Worm (Caenorhabditis elegans) whole organism, mixed stage, embryonic: ENCODE results near the gene R05D3.9.
A peak's percentile ranks its signal among the peaks of the same experiment; 100 is the strongest.

Experiments used
- M03D4.4 ChIP-seq: sonication (generic microtip); optimal IDR thresholded peaks from 2 replicates; lab custom pipeline; 2017; ENCODE audit warnings: mild to moderate bottlenecking, missing genetic modification characterization, missing compliant biosample characterization
- bed-3 ChIP-seq: fragments of 200-800 bp; sonication (Bioruptor generic); optimal IDR thresholded peaks from 3 replicates; lab custom pipeline; 2018; ENCODE audit warnings: mild to moderate bottlenecking, missing genetic modification characterization, moderate library complexity, missing compliant biosample characterization
- blmp-1 ChIP-seq: fragments of 150-350 bp; optimal IDR thresholded peaks from 2 replicates; lab custom pipeline; 2014; ENCODE audit warnings: missing biosample characterization, missing genetic modification characterization
- ceh-39 ChIP-seq: fragments of 150-350 bp; optimal IDR thresholded peaks from 2 replicates; lab custom pipeline; 2014; ENCODE audit warnings: missing biosample characterization, missing genetic modification characterization
- ceh-43 ChIP-seq: fragments of 200-800 bp; sonication (Bioruptor generic); optimal IDR thresholded peaks from 2 replicates; lab custom pipeline; 2018; ENCODE audit warnings: mild to moderate bottlenecking, missing genetic modification characterization, moderate library complexity, missing compliant biosample characterization
- ceh-83 ChIP-seq: fragments of 200-800 bp; sonication (Bioruptor generic); optimal IDR thresholded peaks from 2 replicates; lab custom pipeline; 2018; ENCODE audit warnings: mild to moderate bottlenecking, missing genetic modification characterization, missing compliant biosample characterization
- ces-1 ChIP-seq: fragments of 150-350 bp; optimal IDR thresholded peaks from 2 replicates; lab custom pipeline; 2014; ENCODE audit warnings: missing biosample characterization, missing genetic modification reagents, missing genetic modification characterization
- drap-1 ChIP-seq: fragments of 200-800 bp; sonication (Bioruptor generic); optimal IDR thresholded peaks from 3 replicates; lab custom pipeline; 2018; ENCODE audit warnings: mild to moderate bottlenecking, missing genetic modification characterization, missing compliant biosample characterization
- elt-1 ChIP-seq: sonication (generic microtip); optimal IDR thresholded peaks from 2 replicates; lab custom pipeline; 2017; ENCODE audit warnings: missing genetic modification characterization, mild to moderate bottlenecking, missing compliant biosample characterization, antibody characterized with exemption, moderate library complexity, borderline replicate concordance; ENCODE audit not compliant: insufficient read depth
- elt-3 ChIP-seq: fragments of 150-350 bp; optimal IDR thresholded peaks from 2 replicates; lab custom pipeline; 2014; ENCODE audit warnings: missing biosample characterization, missing genetic modification characterization
- ham-2 ChIP-seq: fragments of 200-800 bp; sonication (Bioruptor generic); optimal IDR thresholded peaks from 2 replicates; lab custom pipeline; 2018; ENCODE audit warnings: mild to moderate bottlenecking, missing genetic modification characterization, missing compliant biosample characterization
- hlh-1 ChIP-seq: fragments of 150-350 bp; optimal IDR thresholded peaks from 2 replicates; lab custom pipeline; 2014; ENCODE audit warnings: missing biosample characterization, missing genetic modification reagents, missing genetic modification characterization
- lin-32 ChIP-seq: fragments of 200-800 bp; sonication (Bioruptor generic); optimal IDR thresholded peaks from 2 replicates; lab custom pipeline; 2018; ENCODE audit warnings: mild to moderate bottlenecking, missing genetic modification characterization, missing compliant biosample characterization
- lsy-2 ChIP-seq: fragments of 150-350 bp; optimal IDR thresholded peaks from 2 replicates; lab custom pipeline; 2014; ENCODE audit warnings: missing biosample characterization, missing genetic modification characterization
- mab-5 ChIP-seq: fragments of 150-350 bp; optimal IDR thresholded peaks from 2 replicates; lab custom pipeline; 2014; ENCODE audit warnings: missing biosample characterization, missing genetic modification characterization
- mep-1 ChIP-seq: fragments of 150-350 bp; optimal IDR thresholded peaks from 2 replicates; lab custom pipeline; 2017; ENCODE audit warnings: missing biosample characterization, missing genetic modification reagents, missing genetic modification characterization, inconsistent platforms
- mls-2 ChIP-seq: sonication (generic microtip); optimal IDR thresholded peaks from 2 replicates; lab custom pipeline; 2016; ENCODE audit warnings: mild to moderate bottlenecking, missing genetic modification characterization, moderate library complexity, missing compliant biosample characterization
- nhr-12 ChIP-seq: fragments of 150-350 bp; optimal IDR thresholded peaks from 2 replicates; lab custom pipeline; 2014; ENCODE audit warnings: missing biosample characterization, missing genetic modification characterization
- nhr-2 ChIP-seq: fragments of 150-350 bp; optimal IDR thresholded peaks from 2 replicates; lab custom pipeline; 2014; ENCODE audit warnings: missing biosample characterization, missing genetic modification characterization
- nhr-237 ChIP-seq: fragments of 150-350 bp; optimal IDR thresholded peaks from 2 replicates; lab custom pipeline; 2014; ENCODE audit warnings: missing biosample characterization, missing genetic modification characterization
- nhr-28 ChIP-seq: fragments of 150-350 bp; optimal IDR thresholded peaks from 2 replicates; lab custom pipeline; 2014; ENCODE audit warnings: missing biosample characterization, missing genetic modification characterization
- nhr-76 ChIP-seq: sonication (generic microtip); optimal IDR thresholded peaks from 2 replicates; lab custom pipeline; 2017; ENCODE audit warnings: missing biosample characterization, missing genetic modification characterization
- pha-4 ChIP-seq: fragments of 150-350 bp; optimal IDR thresholded peaks from 2 replicates; lab custom pipeline; 2018; ENCODE audit warnings: missing biosample characterization, missing genetic modification reagents, missing genetic modification characterization
- sem-2 ChIP-seq: fragments of 200-800 bp; sonication (Bioruptor generic); optimal IDR thresholded peaks from 2 replicates; lab custom pipeline; 2018; ENCODE audit warnings: mild to moderate bottlenecking, missing genetic modification characterization, missing compliant biosample characterization
- sptf-1 ChIP-seq: sonication (generic microtip); optimal IDR thresholded peaks from 2 replicates; lab custom pipeline; 2017; ENCODE audit warnings: mild to moderate bottlenecking, missing genetic modification characterization, moderate library complexity, missing compliant biosample characterization
- tbx-8 ChIP-seq: fragments of 200-800 bp; sonication (Bioruptor generic); optimal IDR thresholded peaks from 2 replicates; lab custom pipeline; 2018; ENCODE audit warnings: mild to moderate bottlenecking, missing genetic modification characterization, moderate library complexity, missing compliant biosample characterization
- unc-120 ChIP-seq: sonication (generic microtip); optimal IDR thresholded peaks from 2 replicates; lab custom pipeline; 2017; ENCODE audit warnings: missing genetic modification characterization, missing compliant biosample characterization; ENCODE audit not compliant: poor library complexity, severe bottlenecking
- unc-39 ChIP-seq: fragments of 150-350 bp; optimal IDR thresholded peaks from 2 replicates; lab custom pipeline; 2014; ENCODE audit warnings: missing biosample characterization, missing genetic modification characterization
- unc-62 ChIP-seq: fragments of 150-350 bp; optimal IDR thresholded peaks from 2 replicates; lab custom pipeline; 2014; ENCODE audit warnings: missing biosample characterization, missing genetic modification reagents, missing genetic modification characterization
- zip-8 ChIP-seq: fragments of 150-350 bp; optimal IDR thresholded peaks from 2 replicates; lab custom pipeline; 2014; ENCODE audit warnings: missing biosample characterization, missing genetic modification characterization

R05D3.9 gene

DNA sequence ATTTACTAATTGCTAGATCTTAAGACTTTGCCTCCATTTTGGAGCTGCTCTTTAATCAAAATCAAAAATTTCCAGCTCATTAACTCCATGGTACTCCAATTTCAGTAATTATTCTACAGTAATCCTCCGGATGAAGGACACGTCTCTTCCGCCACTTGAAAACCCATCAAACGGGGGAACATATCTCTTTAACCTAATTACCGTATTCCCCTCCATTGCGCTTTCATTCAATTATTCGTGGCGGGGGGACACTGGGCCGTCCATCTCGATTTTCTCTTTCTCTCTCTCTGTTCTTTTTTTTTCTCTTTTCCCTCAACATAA lies 48.3 kb upstream of the R05D3.9 start:
- TF ChIP-seq sem-2: no peak
- TF ChIP-seq blmp-1: peak; percentile 37
- TF ChIP-seq ces-1 (GFP tag; lab: Kevin White, UChicago): peak; percentile 99

ce11 chrIII:8413501-8413900 lies 45.0 kb upstream of the R05D3.9 start:
- no peak for TF ChIP-seq unc-62 (GFP tag; lab: Kevin White, UChicago)
- TF ChIP-seq, all 35 proteins: peak for 0

- TF ChIP-seq ces-1 (GFP tag; lab: Kevin White, UChicago) (peak; percentile 77), nhr-28 (tag; lab: Kevin White, UChicago) (no peak), lin-32 (GFP tag; lab: Kevin White, UChicago) (no peak), drap-1 (peak; percentile 5), nhr-12 (no peak), mep-1 (tag; lab: Kevin White, UChicago) (peak; percentile 74), tbx-8 (no peak), nhr-237 (tag; lab: Kevin White, UChicago) (peak; percentile 47), mls-2 (peak; percentile 62), blmp-1 (no peak), ham-2 (GFP tag; lab: Kevin White, UChicago) (peak; percentile 30), unc-39 (no peak), unc-62 (GFP tag; lab: Kevin White, UChicago) (peak; percentile 90), bed-3 (no peak), unc-120 (tag; lab: Kevin White, UChicago) (peak; percentile 31), lsy-2 (peak; percentile 80), nhr-76 (tag; lab: Kevin White, UChicago) (no peak), nhr-2 (tag; lab: Kevin White, UChicago) (peak; percentile 30), sptf-1 (tag; lab: Kevin White, UChicago) (peak; percentile 46), ceh-39 (tag; lab: Kevin White, UChicago) (no peak), hlh-1 (tag; lab: Kevin White, UChicago) (peak; percentile 70), mab-5 (no peak), ceh-43 (GFP tag; lab: Kevin White, UChicago) (no peak)
Measured at ce11 chrIII:8411976-8412375, 43.5 kb upstream of the R05D3.9 start.

ce11 chrIII:8410747-8411146 lies 42.2 kb upstream of the R05D3.9 start:
- TF ChIP-seq unc-62 (GFP tag; lab: Kevin White, UChicago) (peak; percentile 50), ceh-39 (tag; lab: Kevin White, UChicago) (no peak), ces-1 (GFP tag; lab: Kevin White, UChicago) (no peak), zip-8 (tag; lab: Kevin White, UChicago) (no peak), blmp-1 (no peak)

ce11 chrIII:8409166-8409565 lies 40.6 kb upstream of the R05D3.9 start, which contains the start of gene ZK353.9:
ZK353.9 (plus strand) TSS chrIII:8409496.
- no peak for TF ChIP-seq ces-1 (GFP tag; lab: Kevin White, UChicago)

DNA sequence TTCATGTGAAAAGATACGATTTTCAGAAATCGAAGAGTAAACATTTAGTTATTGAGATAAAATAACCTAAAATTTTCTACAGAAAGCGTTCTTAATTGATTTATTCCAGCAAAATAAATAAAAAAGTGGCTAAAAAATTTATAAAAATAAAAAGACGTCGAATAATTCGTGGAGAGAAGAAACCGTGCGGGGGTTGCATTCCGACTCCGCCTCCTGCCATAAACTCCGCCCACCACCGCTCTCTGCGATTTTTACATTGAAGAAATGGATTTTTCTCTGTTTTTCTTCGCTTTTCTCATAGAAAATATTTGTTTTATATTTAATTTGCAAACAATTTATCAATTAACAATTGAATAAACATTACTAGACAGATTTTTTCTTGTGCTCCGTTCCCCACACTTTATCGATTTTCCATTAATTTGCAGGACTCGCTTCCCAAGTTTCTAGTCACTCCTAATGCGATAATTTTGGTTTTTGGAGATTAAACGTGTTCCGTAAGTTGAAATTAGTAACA lies 37.0 kb upstream of the R05D3.9 start, which contains the start of the genes ubxn-4 and cyy-1:
TSS of gene ubxn-4 (minus strand) at position 114 of the 514 bp plus-strand sequence.
TSS of gene cyy-1 (plus strand) at position 426 of the 514 bp plus-strand sequence.
- TF ChIP-seq sptf-1 (tag; lab: Kevin White, UChicago) (no peak), M03D4.4 (tag; lab: Kevin White, UChicago) (no peak), ces-1 (GFP tag; lab: Kevin White, UChicago) (peak; percentile 42), mep-1 (tag; lab: Kevin White, UChicago) (peak; percentile 44), lsy-2 (peak; percentile 42), hlh-1 (tag; lab: Kevin White, UChicago) (no peak)

DNA sequence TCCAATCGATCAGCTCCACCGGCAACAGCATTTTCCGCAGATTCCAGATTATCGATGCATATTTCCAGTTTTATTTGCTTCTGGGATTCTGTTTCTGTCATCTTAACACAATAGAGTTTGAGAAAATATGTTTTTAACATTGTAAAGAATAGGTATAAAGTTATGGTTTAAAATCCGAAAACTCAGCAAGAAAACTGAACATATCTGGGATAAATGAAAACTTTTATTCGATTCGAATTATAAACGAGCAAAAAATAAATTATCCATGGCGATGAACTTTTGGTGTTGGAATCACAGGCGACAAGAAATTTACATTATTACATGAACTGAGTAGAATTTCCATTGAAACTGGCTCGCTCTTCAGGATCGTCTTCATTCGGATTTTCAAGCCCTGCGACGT lies 35.0 kb upstream of the R05D3.9 start, which contains the start of gene cutc-1:
TSS of gene cutc-1 (minus strand) at position 101 of the 400 bp plus-strand sequence.
- TF ChIP-seq sptf-1 (tag; lab: Kevin White, UChicago): no peak
- no peak for TF ChIP-seq drap-1
- TF ChIP-seq ceh-39 (tag; lab: Kevin White, UChicago): no peak
- no peak for TF ChIP-seq elt-3 (tag; lab: Kevin White, UChicago)
- TF ChIP-seq mep-1 (tag; lab: Kevin White, UChicago): no peak
- no peak for TF ChIP-seq M03D4.4 (tag; lab: Kevin White, UChicago)
- TF ChIP-seq hlh-1 (tag; lab: Kevin White, UChicago): no peak
- TF ChIP-seq elt-1 (tag; lab: Kevin White, UChicago): no peak
- TF ChIP-seq mab-5: no peak
- TF ChIP-seq bed-3: no peak
- TF ChIP-seq ceh-83 (GFP tag; lab: Kevin White, UChicago): no peak
- TF ChIP-seq nhr-12: no peak
- TF ChIP-seq ces-1 (GFP tag; lab: Kevin White, UChicago): no peak
- TF ChIP-seq ceh-43 (GFP tag; lab: Kevin White, UChicago): no peak
- no peak for TF ChIP-seq nhr-28 (tag; lab: Kevin White, UChicago)
- no peak for TF ChIP-seq pha-4 (tag; lab: Kevin White, UChicago)
- no peak for TF ChIP-seq blmp-1
- TF ChIP-seq sem-2: no peak
- no peak for TF ChIP-seq nhr-2 (tag; lab: Kevin White, UChicago)
- no peak for TF ChIP-seq lsy-2
